Worm (Caenorhabditis elegans) whole organism, midembryonic: ENCODE results near the gene prp-38.

ENCODE experiments used
- T22C8.4 ChIP-seq: fragments of 200-800 bp; sonication (Bioruptor generic); IDR thresholded peaks from 2 replicates; pipeline ENCODE4 v1.3.6; 2022; ENCODE audit warnings: missing genetic modification characterization, missing compliant biosample characterization
- cog-1 ChIP-seq: sonication (generic microtip); optimal IDR thresholded peaks from 2 replicates; lab custom pipeline; 2016; ENCODE audit warnings: missing genetic modification characterization, missing compliant biosample characterization
- flt-1 ChIP-seq: fragments of 200-800 bp; sonication (Bioruptor generic); IDR thresholded peaks from 2 replicates; pipeline ENCODE4 v1.3.6; 2022; ENCODE audit warnings: missing genetic modification characterization, missing compliant biosample characterization
- klf-2 ChIP-seq: fragments of 200-800 bp; sonication (Bioruptor generic); conservative IDR thresholded peaks from 2 replicates; pipeline ENCODE4 v1.3.6; 2022; ENCODE audit warnings: missing genetic modification reagents, missing genetic modification characterization, missing compliant biosample characterization
- med-1 ChIP-seq: sonication (generic microtip); optimal IDR thresholded peaks from 2 replicates; lab custom pipeline; 2017; ENCODE audit warnings: missing genetic modification characterization, mild to moderate bottlenecking, missing compliant biosample characterization, antibody characterized with exemption, missing genetic modification reagents; ENCODE audit not compliant: insufficient read depth
- ref-1 ChIP-seq: fragments of 200-800 bp; sonication (Bioruptor generic); conservative IDR thresholded peaks from 2 replicates; pipeline ENCODE4 v1.3.6; 2022; ENCODE audit warnings: missing genetic modification reagents, missing genetic modification characterization, missing compliant biosample characterization
- tab-1 ChIP-seq: fragments of 200-800 bp; sonication (Bioruptor generic); IDR thresholded peaks from 2 replicates; pipeline ENCODE4 v1.3.6; 2022; ENCODE audit warnings: missing genetic modification characterization, missing compliant biosample characterization
- ztf-23 ChIP-seq: fragments of 200-800 bp; sonication (Bioruptor generic); IDR thresholded peaks from 2 replicates; pipeline ENCODE4 v1.3.6; 2022; ENCODE audit warnings: missing genetic modification reagents, missing genetic modification characterization, missing compliant biosample characterization
- ztf-29 ChIP-seq: fragments of 200-800 bp; sonication (Bioruptor generic); IDR thresholded peaks from 2 replicates; pipeline ENCODE4 v1.3.6; 2022; ENCODE audit warnings: missing genetic modification reagents, missing genetic modification characterization, missing compliant biosample characterization

Gene prp-38

DNA sequence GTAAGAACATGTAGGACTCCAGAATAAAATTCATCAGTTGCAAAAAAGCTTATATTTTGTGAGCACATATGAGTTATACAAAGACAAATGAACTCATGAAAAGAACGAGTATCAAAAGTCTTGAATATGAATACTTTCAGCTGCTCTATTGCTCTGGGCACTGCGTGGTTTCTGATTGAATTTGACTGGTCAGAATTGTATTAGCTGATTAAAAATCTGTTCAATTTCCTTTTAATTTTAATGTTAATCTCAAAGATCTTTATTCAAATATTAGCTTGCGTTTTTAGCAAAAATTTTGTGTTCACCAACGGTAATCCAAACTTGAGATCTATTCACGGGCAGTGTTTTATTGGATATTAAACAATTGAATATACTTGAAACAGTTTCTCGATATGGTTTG lies 7.7 kb downstream of the prp-38 start, which contains the start of gene srh-184:
Gene srh-184, minus strand, starts transcription at position 101 of the 400 bp plus-strand sequence.
- TF ChIP-seq klf-2 (GFP tag; lab: Robert Waterston, UW) (no peak), tab-1 (GFP tag; lab: Robert Waterston, UW) (no peak), med-1 (no peak), ref-1 (no peak), T22C8.4 (no peak), ztf-23 (no peak), flt-1 (GFP tag; lab: Robert Waterston, UW) (no peak), cog-1 (tag; lab: Kevin White, UChicago) (no peak), ztf-29 (GFP tag; lab: Robert Waterston, UW) (no peak)

DNA sequence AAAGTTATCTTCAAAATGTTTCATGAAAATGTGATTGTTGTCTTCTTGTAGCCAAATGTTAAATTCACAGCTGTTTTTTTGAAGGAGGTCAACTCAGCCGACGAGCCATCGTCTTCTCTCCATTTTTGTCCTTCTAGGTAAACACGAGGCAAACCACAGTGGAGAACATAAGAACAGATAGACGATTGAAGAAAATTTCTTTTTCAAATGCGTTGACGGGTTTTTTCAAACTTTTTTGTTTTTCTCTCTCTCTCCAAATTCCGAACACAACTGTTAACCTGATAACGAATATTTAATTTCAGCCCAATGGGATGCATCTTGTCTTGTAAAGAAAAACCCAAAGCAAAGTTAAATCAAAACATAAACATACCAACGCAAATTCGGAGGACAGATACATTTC lies 10.3 kb downstream of the prp-38 start, which contains the start of gene D1054.19:
Gene D1054.19, plus strand, starts transcription at position 301 of the 400 bp plus-strand sequence.
- no peak for TF ChIP-seq tab-1 (GFP tag; lab: Robert Waterston, UW)
- TF ChIP-seq ref-1: no peak
- TF ChIP-seq klf-2 (GFP tag; lab: Robert Waterston, UW): no peak
- no peak for TF ChIP-seq ztf-29 (GFP tag; lab: Robert Waterston, UW)
- TF ChIP-seq flt-1 (GFP tag; lab: Robert Waterston, UW): no peak
- no peak for TF ChIP-seq T22C8.4

DNA sequence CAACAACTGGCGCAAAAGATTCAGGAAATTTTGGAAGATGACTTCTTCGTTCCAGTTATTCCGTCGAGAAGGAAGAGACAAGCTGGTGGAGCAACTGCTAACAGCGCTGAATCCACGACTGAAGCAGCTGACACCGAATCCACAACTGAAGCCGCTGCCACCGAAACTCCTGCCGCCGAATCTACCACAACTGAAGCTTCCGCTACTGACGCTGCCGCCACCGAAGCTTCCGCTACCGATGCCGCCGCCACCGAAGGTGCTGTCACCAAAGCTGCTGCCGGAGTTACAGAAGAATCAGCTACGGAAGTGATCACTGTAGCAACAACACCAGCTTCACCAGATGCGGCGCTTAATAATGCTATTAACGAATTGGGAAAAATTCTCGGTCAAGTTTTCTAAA lies 11.4 kb downstream of the prp-38 start:
- TF ChIP-seq med-1 (no peak), cog-1 (tag; lab: Kevin White, UChicago) (no peak), ztf-23 (no peak), ref-1 (no peak), T22C8.4 (no peak), klf-2 (GFP tag; lab: Robert Waterston, UW) (no peak), tab-1 (GFP tag; lab: Robert Waterston, UW) (no peak), ztf-29 (GFP tag; lab: Robert Waterston, UW) (no peak), flt-1 (GFP tag; lab: Robert Waterston, UW) (no peak)

DNA sequence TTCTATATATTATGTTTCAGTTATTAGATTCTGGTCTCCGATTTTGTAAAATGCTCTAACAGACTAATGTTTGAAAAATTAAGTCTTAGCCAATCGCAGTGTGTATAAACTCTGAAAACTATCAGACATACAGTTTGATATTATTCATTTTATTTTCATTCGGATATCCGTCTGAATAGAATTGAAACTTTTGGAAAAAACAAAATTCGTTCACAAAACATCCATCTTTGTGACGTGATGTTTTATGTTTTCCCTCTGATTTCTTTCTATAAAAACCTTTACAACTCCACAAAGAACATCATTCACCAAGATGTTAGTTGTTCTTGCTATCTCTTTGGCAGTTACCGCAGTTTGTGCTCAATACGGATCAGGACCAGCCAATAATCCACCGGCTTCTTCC lies 12.3 kb downstream of the prp-38 start, which contains the start of gene ule-3:
Gene ule-3, plus strand, starts transcription at position 301 of the 400 bp plus-strand sequence.
- no peak for TF ChIP-seq tab-1 (GFP tag; lab: Robert Waterston, UW)
- TF ChIP-seq klf-2 (GFP tag; lab: Robert Waterston, UW): no peak
- TF ChIP-seq med-1: no peak
- no peak for TF ChIP-seq flt-1 (GFP tag; lab: Robert Waterston, UW)
- no peak for TF ChIP-seq T22C8.4
- TF ChIP-seq ztf-29 (GFP tag; lab: Robert Waterston, UW): no peak
- no peak for TF ChIP-seq cog-1 (tag; lab: Kevin White, UChicago)
- TF ChIP-seq ztf-23: no peak
- TF ChIP-seq ref-1: no peak

DNA sequence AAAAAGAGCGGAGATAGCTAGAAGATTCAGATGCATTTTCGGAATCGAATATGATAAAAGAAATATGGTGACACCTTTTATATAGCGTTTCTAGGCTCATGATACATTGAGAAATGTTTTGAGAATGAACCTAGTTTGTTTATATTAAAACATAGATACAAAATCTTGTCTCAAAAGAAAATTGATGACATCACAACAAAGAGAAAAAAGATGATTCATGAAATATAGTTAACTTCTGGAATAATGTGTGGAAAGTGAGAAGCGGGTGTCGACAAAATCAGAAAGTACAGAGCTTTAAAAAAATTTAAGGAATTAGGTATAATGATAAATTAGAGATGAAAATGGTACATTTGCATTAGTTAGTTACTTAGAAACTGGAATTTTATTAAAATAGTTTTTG lies 13.1 kb downstream of the prp-38 start, which contains the start of gene D1054.10:
Gene D1054.10, minus strand, starts transcription at position 101 of the 400 bp plus-strand sequence.
- TF ChIP-seq flt-1 (GFP tag; lab: Robert Waterston, UW): no peak
- TF ChIP-seq med-1: no peak
- TF ChIP-seq cog-1 (tag; lab: Kevin White, UChicago): no peak
- TF ChIP-seq ztf-23: no peak
- TF ChIP-seq ref-1: no peak
- TF ChIP-seq ztf-29 (GFP tag; lab: Robert Waterston, UW): no peak
- TF ChIP-seq tab-1 (GFP tag; lab: Robert Waterston, UW): no peak
- no peak for TF ChIP-seq T22C8.4
- no peak for TF ChIP-seq klf-2 (GFP tag; lab: Robert Waterston, UW)

DNA sequence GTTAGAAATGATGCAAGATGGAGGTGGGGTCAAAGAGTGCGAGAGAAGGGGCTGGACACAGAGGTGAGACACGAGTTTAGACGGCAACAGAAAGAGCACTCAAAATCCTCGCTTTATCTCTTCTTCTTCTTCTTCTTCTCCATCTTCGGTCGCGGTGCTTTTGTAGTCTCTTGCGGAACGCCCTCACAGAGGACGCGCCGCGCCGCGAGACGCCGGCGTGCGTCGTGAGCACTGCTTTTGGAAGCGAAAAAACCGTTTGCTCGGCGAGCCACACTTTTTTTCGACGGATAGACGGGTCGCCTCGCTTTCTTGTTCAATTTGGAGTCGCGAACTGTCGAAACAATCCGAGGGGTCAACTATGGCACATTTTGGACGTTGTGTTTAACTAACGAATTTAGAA lies 14.9 kb downstream of the prp-38 start, which contains the start of gene D1054.9:
Gene D1054.9, minus strand, starts transcription at position 137 of the 400 bp plus-strand sequence.
- TF ChIP-seq tab-1 (GFP tag; lab: Robert Waterston, UW): no peak
- TF ChIP-seq klf-2 (GFP tag; lab: Robert Waterston, UW): no peak
- TF ChIP-seq T22C8.4: no peak
- no peak for TF ChIP-seq flt-1 (GFP tag; lab: Robert Waterston, UW)
- no peak for TF ChIP-seq ref-1
- no peak for TF ChIP-seq med-1
- no peak for TF ChIP-seq ztf-23

DNA sequence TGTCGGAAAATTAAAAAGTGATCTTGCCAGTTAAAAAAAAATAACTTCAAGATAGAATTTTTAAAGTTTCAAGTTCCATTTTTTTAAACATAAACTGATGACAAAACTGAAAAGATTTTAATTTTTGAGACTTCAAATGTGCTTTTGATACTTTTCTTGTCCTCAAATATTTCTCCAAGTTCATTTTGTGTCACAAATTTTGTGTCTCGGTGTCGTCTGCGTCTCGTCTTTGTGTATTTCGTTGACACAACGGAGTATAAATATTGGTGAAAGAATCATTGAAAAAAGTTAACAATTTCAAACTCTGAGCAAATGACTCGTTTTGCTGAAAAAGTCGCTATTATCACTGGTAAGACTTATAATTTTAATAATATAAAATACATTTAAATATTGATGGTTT lies 21.8 kb downstream of the prp-38 start, which contains the start of gene D1054.8:
Gene D1054.8, plus strand, starts transcription at position 301 of the 400 bp plus-strand sequence.
- TF ChIP-seq ztf-29 (GFP tag; lab: Robert Waterston, UW) (no peak), ref-1 (no peak), med-1 (no peak), klf-2 (GFP tag; lab: Robert Waterston, UW) (no peak)

DNA sequence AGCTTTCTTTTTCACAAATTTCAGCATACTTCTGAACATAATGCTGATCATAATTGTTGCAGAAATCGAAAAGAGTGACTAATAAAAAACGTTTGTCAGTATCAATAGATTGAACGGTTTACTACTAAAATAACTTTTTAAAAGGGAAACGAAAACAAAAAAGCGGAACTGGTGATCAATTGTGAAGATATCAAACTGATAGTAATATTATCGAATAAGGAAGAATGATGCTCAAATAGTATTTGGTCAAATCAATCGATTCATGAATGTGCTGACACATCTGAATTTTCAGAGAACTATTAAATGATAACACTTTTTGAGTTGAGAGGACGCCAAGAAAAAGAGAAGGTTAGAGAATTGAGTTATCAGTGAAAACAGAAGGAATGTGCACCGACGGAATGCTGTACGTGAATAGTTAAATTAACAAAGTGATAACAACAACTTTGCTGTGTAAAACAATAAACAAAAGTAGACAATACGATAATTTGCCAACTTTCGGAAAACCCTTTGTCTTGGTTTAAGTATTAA lies 29.2 kb downstream of the prp-38 start, which contains the start of gene D1054.5:
Gene D1054.5, minus strand, starts transcription at position 51 of the 528 bp plus-strand sequence.
- TF ChIP-seq T22C8.4 (no peak), klf-2 (GFP tag; lab: Robert Waterston, UW) (no peak), cog-1 (tag; lab: Kevin White, UChicago) (no peak), med-1 (no peak), ztf-23 (no peak), flt-1 (GFP tag; lab: Robert Waterston, UW) (no peak), ztf-29 (GFP tag; lab: Robert Waterston, UW) (no peak), tab-1 (GFP tag; lab: Robert Waterston, UW) (no peak), ref-1 (no peak)

DNA sequence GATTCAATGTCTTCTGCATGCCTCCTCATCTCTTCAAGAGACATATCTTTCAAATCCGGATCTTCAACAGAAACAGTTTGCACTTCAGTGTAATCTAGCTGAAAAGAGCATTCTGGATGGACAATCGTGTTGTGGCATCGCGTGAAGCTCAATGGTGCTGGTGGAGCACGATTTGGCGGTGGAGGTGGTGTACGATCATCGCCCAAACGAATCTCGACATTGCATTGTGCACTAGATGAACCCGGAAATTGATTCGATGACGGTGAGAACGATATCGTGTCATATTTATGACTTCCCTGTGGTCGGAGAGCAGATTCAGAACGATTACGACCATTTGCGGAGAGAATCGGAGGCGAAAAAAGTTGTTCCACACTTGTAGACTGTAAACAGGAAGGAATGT lies 32.6 kb downstream of the prp-38 start:
- no peak for TF ChIP-seq ztf-29 (GFP tag; lab: Robert Waterston, UW)

DNA sequence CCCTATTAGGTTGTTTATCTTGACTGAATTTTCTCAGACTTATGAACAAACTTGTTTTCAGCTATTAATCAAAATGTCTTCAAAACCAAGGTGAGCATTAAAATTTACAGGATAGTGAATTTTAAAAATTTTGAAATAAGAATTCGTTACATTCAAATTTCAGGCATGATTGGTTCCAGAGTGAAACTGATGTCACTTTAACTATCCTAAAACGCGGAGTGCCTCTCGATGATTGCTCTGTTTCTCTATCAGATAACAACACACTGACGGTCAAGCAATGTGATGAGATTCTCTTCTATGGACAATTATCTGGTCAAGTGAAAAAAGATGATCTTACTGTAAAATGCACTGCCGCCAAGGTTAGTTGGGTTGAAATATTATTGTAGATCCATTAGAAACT lies 34.4 kb downstream of the prp-38 start, which contains the start of gene D1054.3:
Gene D1054.3, plus strand, starts transcription at position 62 of the 400 bp plus-strand sequence.
- no peak for TF ChIP-seq T22C8.4
- TF ChIP-seq ref-1: no peak
- TF ChIP-seq cog-1 (tag; lab: Kevin White, UChicago): no peak
- TF ChIP-seq klf-2 (GFP tag; lab: Robert Waterston, UW): no peak
- no peak for TF ChIP-seq med-1
- TF ChIP-seq tab-1 (GFP tag; lab: Robert Waterston, UW): no peak
- TF ChIP-seq ztf-29 (GFP tag; lab: Robert Waterston, UW): no peak
- no peak for TF ChIP-seq ztf-23
- no peak for TF ChIP-seq flt-1 (GFP tag; lab: Robert Waterston, UW)
